Fruit fly (Drosophila melanogaster) whole organism: Measurements from ENCODE around the gene CG31817.

Experiments
- CG8478 ChIP-seq: fragments of >200 bp; optimal IDR thresholded peaks from 2 replicates; lab custom pipeline; 2018; ENCODE audit warnings: inconsistent platforms
- Dll ChIP-seq: fragments of >200 bp; optimal IDR thresholded peaks from 2 replicates; lab custom pipeline; 2017
- EcR ChIP-seq, 2 experiments: fragments of >200 bp; optimal IDR thresholded peaks; 2 replicates each; lab custom pipeline; 2017; ENCODE audit warnings: missing biosample characterization in 2 of 2, missing genetic modification characterization in 2 of 2, missing genetic modification reagents in 2 of 2
- pan ChIP-seq: fragments of >200 bp; optimal IDR thresholded peaks from 2 replicates; lab custom pipeline; 2017
- psq ChIP-seq: fragments of >200 bp; optimal IDR thresholded peaks from 2 replicates; lab custom pipeline; 2017
- usp ChIP-seq: fragments of >200 bp; optimal IDR thresholded peaks from 2 replicates; lab custom pipeline; 2017; ENCODE audit warnings: missing biosample characterization, missing genetic modification characterization, mixed read lengths

The CG31817 gene

dm6 chr2L:16299466-16300311 lies 38.0 kb downstream of the CG31817 start, which contains the start of the genes heix and CG17328:
Gene heix, minus strand, starts transcription at chr2L:16299858.
Gene CG17328, plus strand, starts transcription at chr2L:16299943.
- TF ChIP-seq EcR (GFP tag; optimal IDR thresholded peaks at IDR 0.05; lab: Kevin White, UChicago) (no peak), Dll (lab: Kevin White, UChicago) (no peak), psq (lab: Kevin White, UChicago) (no peak), usp (GFP tag; lab: Kevin White, UChicago) (no peak), pan (no peak), CG8478 (lab: Kevin White, UChicago) (no peak)

dm6 chr2L:16293703-16294233 lies 43.9 kb downstream of the CG31817 start, which contains the start of gene Cyp303a1:
Gene Cyp303a1, plus strand, starts transcription at chr2L:16294183.
- TF ChIP-seq psq (lab: Kevin White, UChicago) (no peak), CG8478 (lab: Kevin White, UChicago) (no peak), pan (no peak), Dll (lab: Kevin White, UChicago) (no peak), usp (GFP tag; lab: Kevin White, UChicago) (no peak), EcR (GFP tag; optimal IDR thresholded peaks at IDR 0.05; lab: Kevin White, UChicago) (no peak)

- TF ChIP-seq EcR (GFP tag; optimal IDR thresholded peaks at IDR 0.05; lab: Kevin White, UChicago) (no peak), Dll (lab: Kevin White, UChicago) (no peak), psq (lab: Kevin White, UChicago) (no peak), pan (no peak), CG8478 (lab: Kevin White, UChicago) (no peak), usp (GFP tag; lab: Kevin White, UChicago) (no peak)
Observed at dm6 chr2L:16292975-16293501, 44.6 kb downstream of the CG31817 start, which contains the start of gene CG13258. Gene CG13258, minus strand, starts transcription at chr2L:16293025.

dm6 chr2L:16290984-16291383 lies 46.7 kb downstream of the CG31817 start, which contains the start of gene CG17329:
Gene CG17329, plus strand, starts transcription at chr2L:16291284.
- TF ChIP-seq Dll (lab: Kevin White, UChicago): no peak
- no peak for TF ChIP-seq psq (lab: Kevin White, UChicago)
- TF ChIP-seq EcR (GFP tag; optimal IDR thresholded peaks at IDR 0.05; lab: Kevin White, UChicago): no peak
- TF ChIP-seq usp (GFP tag; lab: Kevin White, UChicago): no peak
- no peak for TF ChIP-seq pan
- no peak for TF ChIP-seq CG8478 (lab: Kevin White, UChicago)

- TF ChIP-seq psq (lab: Kevin White, UChicago): no peak
- TF ChIP-seq EcR (GFP tag; optimal IDR thresholded peaks at IDR 0.05; lab: Kevin White, UChicago): no peak
Observed at dm6 chr2L:16288393-16288731, 49.3 kb downstream of the CG31817 start.

- no peak for TF ChIP-seq Dll (lab: Kevin White, UChicago)
- no peak for TF ChIP-seq CG8478 (lab: Kevin White, UChicago)
- TF ChIP-seq EcR (GFP tag; optimal IDR thresholded peaks at IDR 0.05; lab: Kevin White, UChicago): no peak
- no peak for TF ChIP-seq psq (lab: Kevin White, UChicago)
- TF ChIP-seq usp (GFP tag; lab: Kevin White, UChicago): no peak
- no peak for TF ChIP-seq pan
Observed at dm6 chr2L:16287602-16288392, 49.9 kb downstream of the CG31817 start, which contains the start of the genes crp and pkaap. Gene crp, minus strand, starts transcription at chr2L:16287730. Gene pkaap, plus strand, starts transcription at chr2L:16288290.

- TF ChIP-seq usp (GFP tag; lab: Kevin White, UChicago) (no peak), Dll (lab: Kevin White, UChicago) (no peak), pan (no peak), psq (lab: Kevin White, UChicago) (no peak), EcR (GFP tag; optimal IDR thresholded peaks at IDR 0.05; lab: Kevin White, UChicago) (no peak), CG8478 (lab: Kevin White, UChicago) (no peak)
Observed at dm6 chr2L:16287006-16287601, 50.6 kb downstream of the CG31817 start.

dm6 chr2L:16286360-16287005 lies 51.2 kb downstream of the CG31817 start:
- no peak for TF ChIP-seq usp (GFP tag; lab: Kevin White, UChicago)
- peak; percentile 67 for TF ChIP-seq Dll (lab: Kevin White, UChicago)
- TF ChIP-seq EcR (GFP tag; optimal IDR thresholded peaks at IDR 0.05; lab: Kevin White, UChicago): no peak

- TF ChIP-seq psq (lab: Kevin White, UChicago): no peak
- no peak for TF ChIP-seq pan
- no peak for TF ChIP-seq usp (GFP tag; lab: Kevin White, UChicago)
- TF ChIP-seq Dll (lab: Kevin White, UChicago): no peak
- TF ChIP-seq CG8478 (lab: Kevin White, UChicago): no peak
- TF ChIP-seq EcR (GFP tag; optimal IDR thresholded peaks at IDR 0.05; lab: Kevin White, UChicago): no peak
Observed at dm6 chr2L:16285692-16286359, 51.9 kb downstream of the CG31817 start.
